Fruit fly (Drosophila melanogaster): ENCODE results near the gene S-Lap2.

- TF ChIP-seq croc (GFP tag; conservative IDR thresholded peaks at IDR 0.05), result no peak
- TF ChIP-seq ftz-f1 (GFP tag; optimal IDR thresholded peaks at IDR 0.05), result no peak
- TF ChIP-seq da (GFP tag; optimal IDR thresholded peaks at IDR 0.05), result no peak
- TF ChIP-seq ara (GFP tag; IDR thresholded peaks at IDR 0.05), result no peak
- TF ChIP-seq CG2120 (GFP tag; optimal IDR thresholded peaks at IDR 0.05), result no peak
Measured at dm6 chr3L:8669847-8670622, 50.3 kb downstream of the S-Lap2 start.
